Worm (Caenorhabditis elegans): ENCODE results near the gene Y43F8A.2.

ce11 chrV:19337333-19337732 is 34.0 kb upstream of the Y43F8A.2 start:
- TF ChIP-seq sma-9 (GFP tag; optimal IDR thresholded peaks at IDR 0.05) (no peak), sma-9 (tag; optimal IDR thresholded peaks at IDR 0.05) (no peak), unc-62 (GFP tag; optimal IDR thresholded peaks at IDR 0.05) (no peak), ztf-1 (GFP tag; conservative IDR thresholded peaks at IDR 0.05) (no peak), egl-27 (tag; optimal IDR thresholded peaks at IDR 0.05) (no peak), ama-1 (optimal IDR thresholded peaks at IDR 0.05) (no peak), mbf-1 (tag; optimal IDR thresholded peaks at IDR 0.05) (no peak), aly-2 (tag; optimal IDR thresholded peaks at IDR 0.05) (no peak), lin-13 (GFP tag; optimal IDR thresholded peaks at IDR 0.05) (no peak), snpc-4 (tag; optimal IDR thresholded peaks at IDR 0.05) (no peak), lin-11 (tag; optimal IDR thresholded peaks at IDR 0.05) (no peak), nhr-237 (tag; optimal IDR thresholded peaks at IDR 0.05) (no peak)

Data from whole organism, L2 larva.